Fruit fly (Drosophila melanogaster) whole organism, embryonic: ENCODE measurements around the gene MP1.

Experiments
- Bgb ChIP-seq: fragments of 200-800 bp; sonication (Bioruptor generic); IDR thresholded peaks from 2 replicates; pipeline ENCODE4 v1.3.6; 2022; ENCODE audit warnings: missing biosample characterization, missing genetic modification characterization; ENCODE audit not compliant: partially characterized antibody
- CG10366 ChIP-seq: fragments of 200-800 bp; sonication (Bioruptor generic); IDR thresholded peaks from 2 replicates; pipeline ENCODE4 v1.3.6; 2022; ENCODE audit warnings: missing biosample characterization, missing genetic modification characterization
- CG10654 ChIP-seq: fragments of 200-800 bp; sonication (Bioruptor generic); optimal IDR thresholded peaks from 2 replicates; lab custom pipeline; 2016; ENCODE audit warnings: missing biosample characterization, missing genetic modification characterization
- CG12104 ChIP-seq: fragments of 200-800 bp; sonication (Bioruptor generic); optimal IDR thresholded peaks from 3 replicates; lab custom pipeline; 2016; ENCODE audit warnings: missing biosample characterization, missing genetic modification characterization
- CG12391 ChIP-seq: fragments of 200-800 bp; sonication (Bioruptor generic); optimal IDR thresholded peaks from 3 replicates; lab custom pipeline; 2018; ENCODE audit warnings: missing biosample characterization, mild to moderate bottlenecking, missing genetic modification characterization, moderate library complexity
- CG13123 ChIP-seq: fragments of 200-800 bp; sonication (Bioruptor generic); optimal IDR thresholded peaks from 2 replicates; lab custom pipeline; 2016; ENCODE audit warnings: missing biosample characterization, missing genetic modification characterization
- CG13296 ChIP-seq: fragments of 200-800 bp; sonication (Bioruptor generic); optimal IDR thresholded peaks from 3 replicates; lab custom pipeline; 2018; ENCODE audit warnings: missing biosample characterization, mild to moderate bottlenecking, missing genetic modification characterization
- CG17912 ChIP-seq: fragments of 200-800 bp; sonication (Bioruptor generic); optimal IDR thresholded peaks from 2 replicates; lab custom pipeline; 2018; ENCODE audit warnings: missing biosample characterization, mild to moderate bottlenecking, missing genetic modification characterization
- CG18476 ChIP-seq: fragments of 200-800 bp; sonication (Bioruptor generic); optimal IDR thresholded peaks from 2 replicates; lab custom pipeline; 2016; ENCODE audit warnings: missing biosample characterization, mild to moderate bottlenecking, missing genetic modification characterization
- CG18619 ChIP-seq: fragments of 200-800 bp; sonication (Bioruptor generic); optimal IDR thresholded peaks from 3 replicates; lab custom pipeline; 2017; ENCODE audit warnings: missing biosample characterization, mild to moderate bottlenecking, missing genetic modification characterization
- CG2889 ChIP-seq: fragments of 200-800 bp; sonication (Bioruptor generic); IDR thresholded peaks from 3 replicates; pipeline ENCODE4 v1.3.6; 2022; ENCODE audit warnings: missing biosample characterization, missing genetic modification characterization
- CG6689 ChIP-seq: fragments of 200-800 bp; sonication (Bioruptor generic); IDR thresholded peaks from 2 replicates; pipeline ENCODE4 v1.3.6; 2022; ENCODE audit warnings: missing biosample characterization, missing genetic modification characterization
- CG6791 ChIP-seq: fragments of 200-800 bp; sonication (Bioruptor generic); IDR thresholded peaks from 3 replicates; pipeline ENCODE4 v1.3.6; 2022; ENCODE audit warnings: missing biosample characterization, missing genetic modification characterization; ENCODE audit not compliant: partially characterized antibody
- CG7372 ChIP-seq: fragments of 200-800 bp; sonication (Bioruptor generic); IDR thresholded peaks from 2 replicates; pipeline ENCODE4 v1.3.6; 2022; ENCODE audit warnings: missing biosample characterization, missing genetic modification characterization
- CG7556 ChIP-seq: fragments of 200-800 bp; sonication (Bioruptor generic); optimal IDR thresholded peaks from 2 replicates; lab custom pipeline; 2017; ENCODE audit warnings: missing biosample characterization, mild to moderate bottlenecking, missing genetic modification characterization
- CG8765 ChIP-seq: fragments of 200-800 bp; sonication (Bioruptor generic); IDR thresholded peaks from 2 replicates; pipeline ENCODE4 v1.3.6; 2022; ENCODE audit warnings: missing biosample characterization, missing genetic modification characterization
- CG9727 ChIP-seq: fragments of 200-800 bp; sonication (Bioruptor generic); optimal IDR thresholded peaks from 3 replicates; lab custom pipeline; 2017; ENCODE audit warnings: missing biosample characterization, mild to moderate bottlenecking, missing genetic modification characterization
- D19A ChIP-seq: fragments of 200-800 bp; optimal IDR thresholded peaks from 3 replicates; lab custom pipeline; 2019; ENCODE audit warnings: missing biosample characterization, mild to moderate bottlenecking, missing genetic modification characterization, moderate library complexity
- Dad ChIP-seq: fragments of 200-800 bp; sonication (Bioruptor generic); optimal IDR thresholded peaks from 3 replicates; lab custom pipeline; 2016; ENCODE audit warnings: missing biosample characterization, missing genetic modification characterization
- E2f2 ChIP-seq: fragments of 200-800 bp; sonication (Bioruptor generic); IDR thresholded peaks from 2 replicates; pipeline ENCODE4 v1.3.6; 2022; ENCODE audit warnings: missing biosample characterization, missing genetic modification characterization
- Elba2 ChIP-seq: fragments of 200-800 bp; sonication (Bioruptor generic); optimal IDR thresholded peaks from 3 replicates; lab custom pipeline; 2016; ENCODE audit warnings: missing biosample characterization, missing genetic modification characterization
- Fer1 ChIP-seq: fragments of 200-800 bp; sonication (Bioruptor generic); optimal IDR thresholded peaks from 2 replicates; lab custom pipeline; 2017; ENCODE audit warnings: missing biosample characterization, mild to moderate bottlenecking, missing genetic modification characterization
- Fer2 ChIP-seq: fragments of 200-800 bp; sonication (Bioruptor generic); optimal IDR thresholded peaks from 2 replicates; lab custom pipeline; 2018; ENCODE audit warnings: missing biosample characterization, mild to moderate bottlenecking, missing genetic modification characterization, moderate library complexity
- Fer3 ChIP-seq: fragments of 200-800 bp; sonication (Bioruptor generic); optimal IDR thresholded peaks from 2 replicates; lab custom pipeline; 2018; ENCODE audit warnings: missing biosample characterization, mild to moderate bottlenecking, missing genetic modification characterization, moderate library complexity
- Hey ChIP-seq: fragments of 200-800 bp; sonication (Bioruptor generic); optimal IDR thresholded peaks from 3 replicates; lab custom pipeline; 2018; ENCODE audit warnings: missing biosample characterization, mild to moderate bottlenecking, missing genetic modification characterization
- Lhr ChIP-seq: fragments of 200-800 bp; sonication (Bioruptor generic); optimal IDR thresholded peaks from 3 replicates; lab custom pipeline; 2017; ENCODE audit warnings: mild to moderate bottlenecking, missing biosample characterization, missing genetic modification reagents, missing genetic modification characterization
- PHDP ChIP-seq: fragments of 200-800 bp; sonication (Bioruptor generic); optimal IDR thresholded peaks from 3 replicates; lab custom pipeline; 2018; ENCODE audit warnings: missing biosample characterization, mild to moderate bottlenecking, missing genetic modification characterization, moderate library complexity
- ac ChIP-seq: fragments of 200-800 bp; sonication (Bioruptor generic); optimal IDR thresholded peaks from 3 replicates; lab custom pipeline; 2017; ENCODE audit warnings: missing biosample characterization, mild to moderate bottlenecking, missing genetic modification characterization
- bbx ChIP-seq: fragments of 200-800 bp; sonication (Bioruptor generic); IDR thresholded peaks from 2 replicates; pipeline ENCODE4 v1.3.6; 2022; ENCODE audit warnings: missing biosample characterization, missing genetic modification characterization; ENCODE audit not compliant: partially characterized antibody
- btn ChIP-seq: fragments of 200-800 bp; sonication (Bioruptor generic); optimal IDR thresholded peaks from 2 replicates; lab custom pipeline; 2016; ENCODE audit warnings: missing biosample characterization, missing genetic modification characterization
- cato ChIP-seq: fragments of 200-800 bp; sonication (Bioruptor generic); optimal IDR thresholded peaks from 2 replicates; lab custom pipeline; 2016; ENCODE audit warnings: missing biosample characterization, missing genetic modification characterization, borderline replicate concordance
- ci ChIP-seq: fragments of 200-800 bp; sonication (Bioruptor generic); IDR thresholded peaks from 3 replicates; pipeline ENCODE4 v1.3.6; 2022; ENCODE audit warnings: missing biosample characterization, missing genetic modification characterization
- dmrt11E ChIP-seq: fragments of 200-800 bp; sonication (Bioruptor generic); optimal IDR thresholded peaks from 3 replicates; lab custom pipeline; 2018; ENCODE audit warnings: missing biosample characterization, mild to moderate bottlenecking, missing genetic modification characterization, moderate library complexity
- ems ChIP-seq: fragments of 200-800 bp; sonication (Bioruptor generic); optimal IDR thresholded peaks from 3 replicates; lab custom pipeline; 2016; ENCODE audit warnings: missing biosample characterization, missing genetic modification characterization
- fd3F ChIP-seq: fragments of 200-800 bp; sonication (Bioruptor generic); optimal IDR thresholded peaks from 2 replicates; lab custom pipeline; 2018; ENCODE audit warnings: missing biosample characterization, mild to moderate bottlenecking, missing genetic modification characterization, moderate library complexity
- ftz-f1 ChIP-seq: fragments of 200-800 bp; sonication (Bioruptor generic); optimal IDR thresholded peaks from 2 replicates; lab custom pipeline; 2016; ENCODE audit warnings: missing biosample characterization, missing genetic modification characterization
- ham ChIP-seq: fragments of 200-800 bp; sonication (Bioruptor generic); IDR thresholded peaks from 2 replicates; pipeline ENCODE4 v1.3.6; 2022; ENCODE audit warnings: missing biosample characterization, missing genetic modification characterization
- maf-S ChIP-seq: fragments of 200-800 bp; sonication (Bioruptor generic); optimal IDR thresholded peaks from 2 replicates; lab custom pipeline; 2016; ENCODE audit warnings: missing biosample characterization, missing genetic modification characterization
- mld ChIP-seq: fragments of 200-800 bp; sonication (Bioruptor generic); IDR thresholded peaks from 3 replicates; pipeline ENCODE4 v1.3.6; 2022; ENCODE audit warnings: missing biosample characterization, missing genetic modification characterization; ENCODE audit not compliant: partially characterized antibody
- nerfin-2 ChIP-seq: fragments of 200-800 bp; sonication (Bioruptor generic); IDR thresholded peaks from 2 replicates; pipeline ENCODE4 v1.3.6; 2022; ENCODE audit warnings: missing biosample characterization, missing genetic modification characterization; ENCODE audit not compliant: partially characterized antibody
- nom ChIP-seq: fragments of 200-800 bp; sonication (Bioruptor generic); optimal IDR thresholded peaks from 2 replicates; lab custom pipeline; 2017; ENCODE audit warnings: missing biosample characterization, missing genetic modification characterization, mild to moderate bottlenecking, moderate library complexity, missing genetic modification reagents
- onecut ChIP-seq: fragments of 200-800 bp; sonication (Bioruptor generic); IDR thresholded peaks from 2 replicates; pipeline ENCODE4 v1.3.6; 2022; ENCODE audit warnings: missing biosample characterization, missing genetic modification characterization
- peb ChIP-seq: fragments of 200-800 bp; sonication (Bioruptor generic); IDR thresholded peaks from 2 replicates; pipeline ENCODE4 v1.3.6; 2022; ENCODE audit warnings: missing biosample characterization, missing genetic modification characterization
- pfk ChIP-seq: fragments of 200-800 bp; sonication (Bioruptor generic); optimal IDR thresholded peaks from 2 replicates; lab custom pipeline; 2018; ENCODE audit warnings: missing biosample characterization, mild to moderate bottlenecking, missing genetic modification characterization, moderate library complexity
- prd ChIP-seq, 3 experiments: fragments of >200 bp in 2 of 3; fragments of 200-800 bp in 1 of 3; sonication (Bioruptor generic) in 1 of 3; optimal IDR thresholded peaks in 2 of 3; IDR thresholded peaks in 1 of 3; 2 replicates in 2 of 3; 3 replicates in 1 of 3; pipeline versions ENCODE4 v1.3.6 to Lab custom; 2017 to 2022; ENCODE audit warnings: missing biosample characterization in 1 of 3, missing genetic modification characterization in 1 of 3
- row ChIP-seq: fragments of 200-800 bp; sonication (Bioruptor generic); IDR thresholded peaks from 3 replicates; pipeline ENCODE4 v1.3.6; 2022; ENCODE audit warnings: missing biosample characterization, missing genetic modification characterization
- tap ChIP-seq: fragments of 200-800 bp; optimal IDR thresholded peaks from 3 replicates; lab custom pipeline; 2019; ENCODE audit warnings: missing biosample characterization, mild to moderate bottlenecking, missing genetic modification characterization, moderate library complexity
- vnd ChIP-seq: fragments of 200-800 bp; sonication (Bioruptor generic); IDR thresholded peaks from 3 replicates; pipeline ENCODE4 v1.3.6; 2022; ENCODE audit warnings: missing biosample characterization, missing genetic modification characterization; ENCODE audit not compliant: partially characterized antibody
- yki ChIP-seq: fragments of >200 bp; optimal IDR thresholded peaks from 3 replicates; lab custom pipeline; 2018

The MP1 gene

DNA sequence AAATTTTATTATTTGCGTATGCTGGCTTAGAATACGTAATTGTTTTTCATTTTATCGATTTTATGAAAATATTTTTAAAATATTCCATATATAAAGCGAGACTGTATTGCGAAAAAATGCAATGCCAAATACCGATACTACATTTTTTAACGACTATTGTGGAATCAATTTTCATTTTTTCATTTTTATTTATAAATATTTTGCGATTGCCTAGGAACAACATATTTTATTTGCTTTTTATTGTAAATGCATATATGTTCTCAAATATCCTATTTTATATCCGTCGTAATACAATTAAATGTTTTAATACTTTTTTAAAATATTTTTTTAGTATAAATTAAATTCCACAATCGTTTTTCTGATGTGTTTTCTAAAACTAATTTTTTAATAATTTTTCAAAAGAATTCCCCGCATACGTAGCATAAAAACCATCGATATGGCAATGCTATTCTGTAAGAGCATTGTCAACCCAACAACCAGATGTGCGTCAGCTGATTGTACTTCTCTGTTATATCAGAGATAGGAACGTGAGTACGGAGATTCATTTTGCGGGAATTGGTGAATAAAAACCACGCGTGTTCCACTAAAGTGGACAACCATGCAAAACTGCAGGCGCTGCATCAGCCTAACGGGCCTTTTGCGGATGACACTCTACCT is 3.5 kb downstream of the MP1 start, which contains the start of gene Suv3 (continued):
- TF ChIP-seq peb (GFP tag; lab: Robert Waterston, UW) (no peak), vnd (GFP tag; lab: Robert Waterston, UW) (no peak), Fer1 (no peak), CG13123 (GFP tag; lab: Kevin White, UChicago) (no peak), row (GFP tag; lab: Robert Waterston, UW) (peak; percentile 50), ems (GFP tag; lab: Kevin White, UChicago) (no peak), CG12391 (peak; percentile 58), PHDP (tag; lab: Kevin White, UChicago) (peak; percentile 2), CG18476 (GFP tag; lab: Kevin White, UChicago) (no peak), yki (lab: Kevin White, UChicago) (no peak), onecut (GFP tag; lab: Robert Waterston, UW) (no peak), E2f2 (no peak), ci (0 out of 3 replicates have a peak, but pooled peaks have one; percentile 38), CG7372 (GFP tag; lab: Robert Waterston, UW) (no peak), prd (optimal IDR thresholded peaks at IDR 0.05; lab: Kevin White, UChicago) (no peak), prd (GFP tag; IDR thresholded peaks at IDR 0.05; lab: Robert Waterston, UW) (peak; percentile 49; the same call in 1 of the 3 replicates), CG10366 (GFP tag; lab: Robert Waterston, UW) (0 out of 2 replicates have a peak, but pooled peaks have one; percentile 27), dmrt11E (peak; percentile 45), D19A (tag; lab: Kevin White, UChicago) (peak; percentile 48), fd3F (GFP tag; lab: Kevin White, UChicago) (peak; percentile 25), maf-S (GFP tag; lab: Kevin White, UChicago) (no peak), CG8765 (no peak), Bgb (GFP tag; lab: Robert Waterston, UW) (no peak), CG6689 (GFP tag; lab: Robert Waterston, UW) (0 out of 2 replicates have a peak, but pooled peaks have one; percentile 28), CG7556 (GFP tag; lab: Kevin White, UChicago) (peak; percentile 26), nerfin-2 (GFP tag; lab: Robert Waterston, UW) (no peak), CG13296 (GFP tag; lab: Kevin White, UChicago) (peak; percentile 13), bbx (peak; percentile 63), CG17912 (GFP tag; lab: Kevin White, UChicago) (no peak), CG9727 (GFP tag; lab: Kevin White, UChicago) (peak; percentile 58), Elba2 (GFP tag; lab: Kevin White, UChicago) (no peak), ftz-f1 (GFP tag; lab: Kevin White, UChicago) (no peak), tap (tag; lab: Kevin White, UChicago) (no peak), nom (GFP tag; lab: Kevin White, UChicago) (no peak), Lhr (GFP tag; lab: Kevin White, UChicago) (no peak), Fer2 (tag; lab: Kevin White, UChicago) (no peak), ac (GFP tag; lab: Kevin White, UChicago) (no peak), pfk (GFP tag; lab: Kevin White, UChicago) (peak; percentile 17), CG18619 (GFP tag; lab: Kevin White, UChicago) (no peak), CG2889 (no peak), ham (GFP tag; lab: Robert Waterston, UW) (no peak), cato (GFP tag; lab: Kevin White, UChicago) (no peak), CG6791 (GFP tag; lab: Robert Waterston, UW) (no peak), Fer3 (tag; lab: Kevin White, UChicago) (peak; percentile 61), Dad (GFP tag; lab: Kevin White, UChicago) (no peak), Hey (tag; lab: Kevin White, UChicago) (no peak), CG10654 (GFP tag; lab: Kevin White, UChicago) (no peak), btn (no peak), CG12104 (GFP tag; lab: Kevin White, UChicago) (no peak), mld (GFP tag; lab: Robert Waterston, UW) (no peak)
